Worm (Caenorhabditis elegans): ENCODE results near the gene F22E5.11.
"Not testable (repeated sequence)": the region's sequence is repeated elsewhere in the genome, so short reads cannot be mapped to it uniquely, and the experiment has no call there.

ce11 chrII:2612278-2612677 is 32.1 kb downstream of the F22E5.11 start, which contains the start of gene D2062.13:
- not testable (repeated sequence) for TF ChIP-seq pha-4 (tag; optimal IDR thresholded peaks at IDR 0.05); nhr-27 (tag; optimal IDR thresholded peaks at IDR 0.05); chd-7 (tag; optimal IDR thresholded peaks at IDR 0.05); B0336.3 (GFP tag; IDR thresholded peaks at IDR 0.05); aptf-2 (GFP tag; conservative IDR thresholded peaks at IDR 0.05); ccch-3 (GFP tag; optimal IDR thresholded peaks at IDR 0.05); F57A8.1 (GFP tag; optimal IDR thresholded peaks at IDR 0.05); unc-62 (GFP tag; optimal IDR thresholded peaks at IDR 0.05)
